Fruit fly (Drosophila melanogaster): ENCODE results near the gene moi.

Gene moi

DNA sequence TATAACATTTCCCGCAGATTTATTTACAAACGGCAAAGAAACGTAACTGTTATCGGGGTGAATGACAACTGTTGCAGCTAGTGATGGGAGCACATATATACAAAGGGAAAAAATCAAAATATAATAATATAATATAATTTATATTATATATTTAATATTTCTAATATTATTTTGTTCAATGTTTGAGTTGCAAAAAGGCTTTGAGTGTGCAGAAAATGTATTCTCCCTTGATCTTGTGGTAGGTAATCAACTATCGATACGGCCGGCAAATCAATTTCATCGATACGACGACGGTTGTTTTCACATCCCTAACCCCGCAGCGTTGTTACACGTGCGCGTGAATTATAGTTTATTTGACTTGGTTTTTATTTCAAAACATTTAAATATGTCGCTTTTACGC, 31.9 kb upstream of the moi start, which contains the start of the genes mTerf5 and Non3 (continued):
- no peak for TF ChIP-seq Eip74EF (GFP tag; optimal IDR thresholded peaks at IDR 0.05)
- TF ChIP-seq CG11085 (GFP tag; IDR thresholded peaks at IDR 0.05): no peak
- no peak for TF ChIP-seq CG31224 (GFP tag; IDR thresholded peaks at IDR 0.05)
- peak; percentile 40 for TF ChIP-seq twi (tag; optimal IDR thresholded peaks at IDR 0.05)
- peak; percentile 89 for TF ChIP-seq Doc3 (GFP tag; IDR thresholded peaks at IDR 0.05; ENCODE audit: partially characterized antibody)
- peak; percentile 60 for TF ChIP-seq Hmr (GFP tag; optimal IDR thresholded peaks at IDR 0.05)
- TF ChIP-seq CG3847 (GFP tag; IDR thresholded peaks at IDR 0.05): peak; percentile 54
- no peak for TF ChIP-seq D19B (GFP tag; optimal IDR thresholded peaks at IDR 0.05)
- TF ChIP-seq CG12391 (tag; optimal IDR thresholded peaks at IDR 0.05): peak; percentile 84
- TF ChIP-seq row (GFP tag; IDR thresholded peaks at IDR 0.05): peak; percentile 89
- peak; percentile 47 for TF ChIP-seq CG33557 (GFP tag; optimal IDR thresholded peaks at IDR 0.05)
- no peak for TF ChIP-seq mirr (GFP tag; optimal IDR thresholded peaks at IDR 0.05)
- TF ChIP-seq disco-r (GFP tag; optimal IDR thresholded peaks at IDR 0.05): no peak
- no peak for TF ChIP-seq CG7372 (GFP tag; IDR thresholded peaks at IDR 0.05)
- peak; percentile 51 for TF ChIP-seq pzg (GFP tag; optimal IDR thresholded peaks at IDR 0.05)
- no peak for TF ChIP-seq schlank (tag; optimal IDR thresholded peaks at IDR 0.05)
- peak; percentile 36 for TF ChIP-seq Dek (tag; optimal IDR thresholded peaks at IDR 0.05)
- no peak for TF ChIP-seq CG8359 (GFP tag; optimal IDR thresholded peaks at IDR 0.05; ENCODE audit: borderline replicate concordance)
- TF ChIP-seq CG3726 (GFP tag; IDR thresholded peaks at IDR 0.05): no peak
- peak; percentile 51 for TF ChIP-seq Six4 (GFP tag; optimal IDR thresholded peaks at IDR 0.05)
- peak in 1 of 2 experiments; percentile 69 for TF ChIP-seq bsh (GFP tag; optimal IDR thresholded peaks at IDR 0.05)
- no peak for TF ChIP-seq CG11560 (tag; IDR thresholded peaks at IDR 0.05)
- TF ChIP-seq CG4328 (GFP tag; optimal IDR thresholded peaks at IDR 0.05): peak; percentile 41
- peak; percentile 81 for TF ChIP-seq BEAF-32 (GFP tag; optimal IDR thresholded peaks at IDR 0.05)
- peak; percentile 37; the same call in 1 of the 2 replicates for TF ChIP-seq lmd (GFP tag; IDR thresholded peaks at IDR 0.05)
- TF ChIP-seq B-H2 (GFP tag; optimal IDR thresholded peaks at IDR 0.05): peak; percentile 70
- no peak for TF ChIP-seq slou (GFP tag; optimal IDR thresholded peaks at IDR 0.05)
- peak; percentile 86 for TF ChIP-seq vnd (GFP tag; IDR thresholded peaks at IDR 0.05; ENCODE audit: partially characterized antibody)
- TF ChIP-seq CG10959 (GFP tag; IDR thresholded peaks at IDR 0.05): no peak
- no peak for TF ChIP-seq TFAM (GFP tag; optimal IDR thresholded peaks at IDR 0.05)
- peak; percentile 17 for TF ChIP-seq Hsf (GFP tag; optimal IDR thresholded peaks at IDR 0.05)
- no peak for TF ChIP-seq org-1 (GFP tag; optimal IDR thresholded peaks at IDR 0.05)
- TF ChIP-seq CG17385 (GFP tag; optimal IDR thresholded peaks at IDR 0.05): peak; percentile 54
- TF ChIP-seq CG7271 (tag; optimal IDR thresholded peaks at IDR 0.05): peak; percentile 44
- no peak for TF ChIP-seq CG5953 (GFP tag; IDR thresholded peaks at IDR 0.05)
- TF ChIP-seq CG17568 (GFP tag; optimal IDR thresholded peaks at IDR 0.05): no peak
- no peak for TF ChIP-seq CG7745 (tag; optimal IDR thresholded peaks at IDR 0.05)
- TF ChIP-seq CG7928 (GFP tag; optimal IDR thresholded peaks at IDR 0.05): no peak
- peak; percentile 33 for TF ChIP-seq CG17186 (GFP tag; optimal IDR thresholded peaks at IDR 0.05)
- no peak for TF ChIP-seq NC2α (GFP tag; optimal IDR thresholded peaks at IDR 0.05)
- TF ChIP-seq unc-4 (GFP tag; IDR thresholded peaks at IDR 0.05; ENCODE audit: partially characterized antibody): peak; percentile 90
- TF ChIP-seq kah (GFP tag; optimal IDR thresholded peaks at IDR 0.05): peak; percentile 71
- peak; percentile 32 for TF ChIP-seq CG12299 (tag; optimal IDR thresholded peaks at IDR 0.05)
- TF ChIP-seq CG4820 (GFP tag; optimal IDR thresholded peaks at IDR 0.05): peak; percentile 42
- peak; percentile 31; the same call in 1 of the 2 replicates for TF ChIP-seq CG8765 (GFP tag; IDR thresholded peaks at IDR 0.05)
- TF ChIP-seq mam (GFP tag; optimal IDR thresholded peaks at IDR 0.05): peak; percentile 45
- peak; percentile 17; the same call in 1 of the 2 replicates for TF ChIP-seq Adf1 (GFP tag; IDR thresholded peaks at IDR 0.05)
- peak; percentile 83 for TF ChIP-seq hb (GFP tag; IDR thresholded peaks at IDR 0.05; ENCODE audit: partially characterized antibody)
- TF ChIP-seq fd102C (GFP tag; optimal IDR thresholded peaks at IDR 0.05): no peak
- TF ChIP-seq CG9932 (GFP tag; IDR thresholded peaks at IDR 0.05): peak; percentile 73

All from whole organism, embryonic.